Fruit fly (Drosophila melanogaster) whole organism: ENCODE results near the gene per.

Source experiments
- Dll ChIP-seq: fragments of >200 bp; optimal IDR thresholded peaks from 2 replicates; lab custom pipeline; 2017
- EcR ChIP-seq, 2 experiments: fragments of >200 bp; optimal IDR thresholded peaks; 2 replicates each; lab custom pipeline; 2017; ENCODE audit warnings: missing biosample characterization in 2 of 2, missing genetic modification characterization in 2 of 2, missing genetic modification reagents in 2 of 2
- psq ChIP-seq: fragments of >200 bp; optimal IDR thresholded peaks from 2 replicates; lab custom pipeline; 2017

- TF ChIP-seq EcR (GFP tag; optimal IDR thresholded peaks at IDR 0.05; lab: Kevin White, UChicago) = no peak
- TF ChIP-seq psq (lab: Kevin White, UChicago) = no peak
- TF ChIP-seq Dll (lab: Kevin White, UChicago) = no peak
These were observed 29.4 kb downstream of the per start for dm6 chrX:2714730-2715129.
